Worm (Caenorhabditis elegans): Measurements from ENCODE around the gene Y51H7BR.7.
A peak's percentile ranks its signal among the peaks of the same experiment; 100 is the strongest.

Gene Y51H7BR.7

DNA sequence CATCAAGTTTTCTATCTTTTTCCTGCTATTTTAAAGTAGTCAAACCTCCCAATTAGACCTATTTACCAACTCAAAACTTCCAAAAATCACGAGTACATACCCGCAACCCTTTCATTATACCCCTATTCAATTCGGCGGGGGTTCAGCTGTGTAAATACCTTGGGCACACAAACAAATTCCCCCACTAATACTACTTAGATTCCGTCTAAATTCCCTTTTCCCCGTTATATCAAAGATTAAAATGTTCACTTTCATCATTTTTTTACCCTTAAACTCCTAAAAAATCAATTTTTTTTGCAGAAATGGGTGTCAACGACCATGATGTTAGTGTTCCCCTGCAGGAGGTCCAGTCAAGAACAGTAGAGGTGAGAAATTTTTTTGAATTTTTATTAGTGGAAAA is 21.1 kb downstream of the Y51H7BR.7 start, which contains the start of gene fdgt-1:
Gene fdgt-1, plus strand, starts transcription at position 301 of the 400 bp plus-strand sequence.
- no peak for TF ChIP-seq lim-7 (GFP tag; IDR thresholded peaks at IDR 0.05)
- no peak for TF ChIP-seq lsy-2 (tag; optimal IDR thresholded peaks at IDR 0.05)
- no peak for TF ChIP-seq lin-39 (tag; optimal IDR thresholded peaks at IDR 0.05)

DNA sequence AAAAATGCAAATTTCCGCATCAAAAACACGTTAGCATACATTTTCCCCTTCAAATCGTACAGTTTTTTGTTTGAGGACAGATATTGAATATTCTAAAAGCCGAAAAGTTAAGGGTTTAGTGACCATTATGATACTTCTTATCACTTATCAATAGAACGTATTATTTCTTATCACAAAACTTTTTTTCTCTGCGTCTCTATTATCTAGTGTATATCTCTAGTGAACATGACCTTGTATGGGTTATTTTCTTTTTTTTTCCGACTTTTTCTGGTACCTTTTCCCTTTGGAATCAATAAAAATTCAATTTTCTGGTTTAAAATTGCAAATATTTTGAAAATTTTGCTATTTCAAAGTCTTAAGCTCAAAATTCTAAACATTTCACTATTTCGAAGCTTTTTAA is 21.7 kb downstream of the Y51H7BR.7 start:
- TF ChIP-seq snpc-1.2 (GFP tag; IDR thresholded peaks at IDR 0.05) = no peak
- peak in 1 of 2 experiments; percentile 67 for TF ChIP-seq unc-62 (GFP tag; optimal IDR thresholded peaks at IDR 0.05 in 1 of 2)
- no peak for TF ChIP-seq unc-62 (tag; optimal IDR thresholded peaks at IDR 0.05)
- TF ChIP-seq nhr-28 (tag; optimal IDR thresholded peaks at IDR 0.05) = peak; percentile 73
- TF ChIP-seq dve-1 (tag; optimal IDR thresholded peaks at IDR 0.05; ENCODE audit: insufficient read depth) = peak; percentile 60
- no peak for TF ChIP-seq zip-11 (GFP tag; IDR thresholded peaks at IDR 0.05)
- TF ChIP-seq egl-27 (tag; optimal IDR thresholded peaks at IDR 0.05) = no peak
- no peak for TF ChIP-seq daf-16 (GFP tag; optimal IDR thresholded peaks at IDR 0.05)
- peak; percentile 33 for TF ChIP-seq daf-16 (tag; optimal IDR thresholded peaks at IDR 0.05)
- peak in 1 of 2 experiments; percentile 1 for TF ChIP-seq lsy-2 (tag; optimal IDR thresholded peaks at IDR 0.05)
- no peak for TF ChIP-seq hmg-1.1 (GFP tag; IDR thresholded peaks at IDR 0.05)
- peak; percentile 28; the same call in 1 of the 2 replicates for TF ChIP-seq dmd-6 (GFP tag; IDR thresholded peaks at IDR 0.05)
- no peak for TF ChIP-seq mdt-29 (GFP tag; IDR thresholded peaks at IDR 0.05)
- TF ChIP-seq nhr-102 (tag; optimal IDR thresholded peaks at IDR 0.05) = no peak
- no peak for TF ChIP-seq arid-1 (GFP tag; conservative IDR thresholded peaks at IDR 0.05)
- peak; percentile 19 for TF ChIP-seq pqm-1 (tag; optimal IDR thresholded peaks at IDR 0.05)
- TF ChIP-seq nhr-77 (tag; optimal IDR thresholded peaks at IDR 0.05) = no peak
- TF ChIP-seq madf-5 (GFP tag; IDR thresholded peaks at IDR 0.05) = no peak

DNA sequence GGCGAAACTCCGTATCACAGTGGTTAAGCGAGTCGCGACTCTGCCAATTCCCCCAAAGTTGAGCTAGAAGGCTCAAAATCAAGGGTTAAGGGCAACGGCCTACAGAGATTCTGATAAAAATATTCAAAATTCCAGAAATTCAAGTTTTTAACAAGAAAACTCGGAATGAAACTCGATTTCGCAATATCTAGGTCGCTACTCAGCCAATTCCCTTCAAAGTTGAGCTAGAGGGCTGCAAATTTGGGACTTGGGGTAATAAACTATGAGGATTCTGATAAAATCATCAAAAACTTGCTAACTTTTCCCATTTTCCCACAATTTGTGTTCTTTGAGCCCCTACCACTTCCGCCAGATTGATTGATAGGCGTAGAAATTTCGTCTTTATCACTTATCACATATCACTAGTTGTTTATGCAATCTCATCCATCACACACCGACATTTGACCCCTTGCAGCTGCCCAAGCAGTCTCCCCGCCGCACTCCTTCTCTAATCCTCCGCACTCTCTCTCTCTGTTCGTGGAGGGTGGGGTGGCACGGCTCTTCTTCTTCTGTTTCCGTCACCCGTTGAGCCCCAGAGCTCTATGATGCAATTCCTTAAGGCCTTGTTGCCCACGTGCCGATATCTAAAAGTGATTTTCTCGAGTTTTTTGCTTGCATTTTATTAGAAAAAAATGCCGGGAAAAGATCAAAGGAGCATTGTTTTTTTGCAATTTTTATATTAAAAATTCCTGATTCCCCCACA is 23.6 kb downstream of the Y51H7BR.7 start:
- TF ChIP-seq nhr-42 (GFP tag; IDR thresholded peaks at IDR 0.05) (0 out of 2 replicates have a peak, but pooled peaks have one; percentile 31), F37D6.2 (tag; optimal IDR thresholded peaks at IDR 0.05) (no peak), nhr-237 (tag; optimal IDR thresholded peaks at IDR 0.05) (no peak), hlh-11 (tag; optimal IDR thresholded peaks at IDR 0.05) (peak; percentile 63), nhr-11 (tag; optimal IDR thresholded peaks at IDR 0.05) (peak; percentile 36), hlh-30 (tag; optimal IDR thresholded peaks at IDR 0.05; ENCODE audit: insufficient read depth) (peak; percentile 74), nhr-10 (tag; optimal IDR thresholded peaks at IDR 0.05) (no peak), rbr-2 (tag; optimal IDR thresholded peaks at IDR 0.05) (peak; percentile 33), daf-16 (GFP tag; optimal IDR thresholded peaks at IDR 0.05) (peak in 1 of 2 experiments; percentile 36), daf-16 (tag; optimal IDR thresholded peaks at IDR 0.05) (no peak), mep-1 (tag; optimal IDR thresholded peaks at IDR 0.05) (peak; percentile 40), ceh-20 (GFP tag; IDR thresholded peaks at IDR 0.05) (peak; percentile 57; the same call in 1 of the 2 replicates), mdl-1 (tag; optimal IDR thresholded peaks at IDR 0.05) (peak; percentile 55 to 82), hif-1 (tag; optimal IDR thresholded peaks at IDR 0.05) (peak in 1 of 2 experiments; percentile 75), mxl-3 (GFP tag; optimal IDR thresholded peaks at IDR 0.05) (peak; percentile 65), lsy-2 (tag; optimal IDR thresholded peaks at IDR 0.05) (peak in 1 of 2 experiments; percentile 44), hmg-1.1 (GFP tag; IDR thresholded peaks at IDR 0.05) (peak; percentile 72), nhr-41 (GFP tag; IDR thresholded peaks at IDR 0.05) (0 out of 2 replicates have a peak, but pooled peaks have one; percentile 47), dve-1 (tag; optimal IDR thresholded peaks at IDR 0.05; ENCODE audit: insufficient read depth) (peak; percentile 7), set-16 (GFP tag; IDR thresholded peaks at IDR 0.05) (peak; percentile 78), Y75B8A.6 (GFP tag; IDR thresholded peaks at IDR 0.05) (no peak), lin-13 (GFP tag; optimal IDR thresholded peaks at IDR 0.05) (peak; percentile 2), ZK546.5 (tag; optimal IDR thresholded peaks at IDR 0.05) (no peak), ceh-62 (tag; optimal IDR thresholded peaks at IDR 0.05) (no peak), F10B5.3 (tag; optimal IDR thresholded peaks at IDR 0.05) (no peak), dmd-6 (GFP tag; IDR thresholded peaks at IDR 0.05) (peak; percentile 33; the same call in 1 of the 2 replicates)
